Worm (Caenorhabditis elegans) whole organism, midembryonic: ENCODE results near the gene F14B8.5.

Experiments used
- T22C8.4 ChIP-seq: fragments of 200-800 bp; sonication (Bioruptor generic); IDR thresholded peaks from 2 replicates; pipeline ENCODE4 v1.3.6; 2022; ENCODE audit warnings: missing genetic modification characterization, missing compliant biosample characterization
- cog-1 ChIP-seq: sonication (generic microtip); optimal IDR thresholded peaks from 2 replicates; lab custom pipeline; 2016; ENCODE audit warnings: missing genetic modification characterization, missing compliant biosample characterization
- klf-2 ChIP-seq: fragments of 200-800 bp; sonication (Bioruptor generic); conservative IDR thresholded peaks from 2 replicates; pipeline ENCODE4 v1.3.6; 2022; ENCODE audit warnings: missing genetic modification reagents, missing genetic modification characterization, missing compliant biosample characterization
- med-1 ChIP-seq: sonication (generic microtip); optimal IDR thresholded peaks from 2 replicates; lab custom pipeline; 2017; ENCODE audit warnings: missing genetic modification characterization, mild to moderate bottlenecking, missing compliant biosample characterization, antibody characterized with exemption, missing genetic modification reagents; ENCODE audit not compliant: insufficient read depth

DNA sequence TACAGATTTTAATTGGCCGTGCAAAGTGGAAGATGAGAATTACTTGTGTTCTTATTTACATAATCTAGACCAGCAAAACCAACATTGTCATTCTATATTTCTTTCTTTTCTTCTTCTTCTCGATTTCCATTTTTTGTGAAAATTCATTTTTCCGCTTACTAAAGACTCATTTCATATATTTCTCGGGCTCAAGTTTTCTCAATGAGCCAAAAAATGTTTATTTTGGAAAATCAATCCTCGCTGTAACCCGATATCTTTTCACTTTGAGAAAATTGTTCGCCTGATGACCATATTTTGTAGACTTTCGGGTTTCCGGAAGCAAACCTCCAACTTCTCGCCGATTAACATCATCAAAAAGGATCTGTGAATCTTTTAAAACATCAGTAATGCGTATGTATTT, 14.5 kb downstream of the F14B8.5 start, which contains the start of gene nhx-4:
- TF ChIP-seq cog-1 (no peak), med-1 (GFP tag; lab: Kevin White, UChicago) (no peak), T22C8.4 (GFP tag; lab: Robert Waterston, UW) (no peak), klf-2 (GFP tag; lab: Robert Waterston, UW) (no peak)
